Fruit fly (Drosophila melanogaster) whole organism, embryonic: ENCODE measurements around the gene axo.

Experiments used
- Abd-B ChIP-seq: fragments of 200-800 bp; sonication (Bioruptor generic); optimal IDR thresholded peaks from 2 replicates; lab custom pipeline; 2018; ENCODE audit warnings: missing biosample characterization, mild to moderate bottlenecking, missing genetic modification characterization, moderate library complexity
- Asciz ChIP-seq: fragments of 200-800 bp; sonication (Bioruptor generic); optimal IDR thresholded peaks from 2 replicates; lab custom pipeline; 2017; ENCODE audit warnings: missing biosample characterization, mild to moderate bottlenecking, missing genetic modification characterization, missing genetic modification reagents
- CG10462 ChIP-seq: fragments of 200-800 bp; sonication (Bioruptor generic); optimal IDR thresholded peaks from 2 replicates; lab custom pipeline; 2016; ENCODE audit warnings: missing biosample characterization, missing genetic modification characterization
- CG10979 ChIP-seq: fragments of 200-800 bp; sonication (Bioruptor generic); optimal IDR thresholded peaks from 2 replicates; lab custom pipeline; 2018; ENCODE audit warnings: missing biosample characterization, mild to moderate bottlenecking, missing genetic modification characterization, moderate library complexity
- CG11560 ChIP-seq: fragments of 200-800 bp; sonication (Bioruptor generic); IDR thresholded peaks from 3 replicates; pipeline ENCODE4 v1.3.6; 2022; ENCODE audit warnings: missing biosample characterization, missing genetic modification characterization
- CG12219 ChIP-seq: fragments of 200-800 bp; sonication (Bioruptor generic); optimal IDR thresholded peaks from 3 replicates; lab custom pipeline; 2018; ENCODE audit warnings: missing biosample characterization, mild to moderate bottlenecking, missing genetic modification characterization
- CG13424 ChIP-seq: fragments of 200-800 bp; sonication (Bioruptor generic); optimal IDR thresholded peaks from 2 replicates; lab custom pipeline; 2019; ENCODE audit warnings: missing biosample characterization, mild to moderate bottlenecking, missing genetic modification characterization, moderate library complexity
- CG1529 ChIP-seq: fragments of 200-800 bp; sonication (Bioruptor generic); optimal IDR thresholded peaks from 3 replicates; lab custom pipeline; 2018; ENCODE audit warnings: missing biosample characterization, missing genetic modification characterization
- CG16863 ChIP-seq: fragments of 200-800 bp; sonication (Bioruptor generic); optimal IDR thresholded peaks from 3 replicates; lab custom pipeline; 2016; ENCODE audit warnings: missing biosample characterization, missing genetic modification characterization
- CG17829 ChIP-seq: fragments of 200-800 bp; optimal IDR thresholded peaks from 2 replicates; lab custom pipeline; 2019; ENCODE audit warnings: missing biosample characterization, mild to moderate bottlenecking, missing genetic modification characterization, moderate library complexity
- CG18262 ChIP-seq: fragments of 200-800 bp; optimal IDR thresholded peaks from 3 replicates; lab custom pipeline; 2019; ENCODE audit warnings: missing biosample characterization, mild to moderate bottlenecking, missing genetic modification characterization, moderate library complexity
- CG18764 ChIP-seq: fragments of 200-800 bp; sonication (Bioruptor generic); optimal IDR thresholded peaks from 3 replicates; lab custom pipeline; 2016; ENCODE audit warnings: missing biosample characterization, missing genetic modification characterization
- CG2120 ChIP-seq: fragments of 200-800 bp; sonication (Bioruptor generic); optimal IDR thresholded peaks from 3 replicates; lab custom pipeline; 2016; ENCODE audit warnings: missing biosample characterization, missing genetic modification characterization
- CG32772 ChIP-seq: fragments of 200-800 bp; sonication (Bioruptor generic); IDR thresholded peaks from 2 replicates; pipeline ENCODE4 v1.3.6; 2022; ENCODE audit warnings: missing biosample characterization, missing genetic modification characterization
- CG33557 ChIP-seq: fragments of 200-800 bp; sonication (Bioruptor generic); optimal IDR thresholded peaks from 2 replicates; lab custom pipeline; 2019; ENCODE audit warnings: missing biosample characterization, mild to moderate bottlenecking, missing genetic modification characterization, moderate library complexity
- CG34422 ChIP-seq: fragments of 200-800 bp; sonication (Bioruptor generic); IDR thresholded peaks from 3 replicates; pipeline ENCODE4 v1.3.6; 2022; ENCODE audit warnings: missing biosample characterization, missing genetic modification characterization
- CG6813 ChIP-seq: fragments of 200-800 bp; sonication (Bioruptor generic); optimal IDR thresholded peaks from 2 replicates; lab custom pipeline; 2017; ENCODE audit warnings: missing biosample characterization, missing genetic modification characterization, mild to moderate bottlenecking, moderate library complexity, missing genetic modification reagents
- CG7786 ChIP-seq: fragments of 200-800 bp; sonication (Bioruptor generic); optimal IDR thresholded peaks from 2 replicates; lab custom pipeline; 2016; ENCODE audit warnings: missing biosample characterization, missing genetic modification characterization
- CG8388 ChIP-seq: fragments of 200-800 bp; sonication (Bioruptor generic); optimal IDR thresholded peaks from 2 replicates; lab custom pipeline; 2019; ENCODE audit warnings: missing biosample characterization, mild to moderate bottlenecking, missing genetic modification characterization, moderate library complexity
- Gug ChIP-seq: fragments of 200-800 bp; sonication (Bioruptor generic); IDR thresholded peaks from 4 replicates; pipeline ENCODE4 v1.3.6; 2022; ENCODE audit warnings: missing biosample characterization, missing genetic modification characterization
- Lpt ChIP-seq: fragments of >200 bp; optimal IDR thresholded peaks from 2 replicates; lab custom pipeline; 2018; ENCODE audit warnings: missing biosample characterization, missing genetic modification characterization
- NC2α ChIP-seq: fragments of 200-800 bp; sonication (Bioruptor generic); optimal IDR thresholded peaks from 2 replicates; lab custom pipeline; 2016; ENCODE audit warnings: missing biosample characterization, missing genetic modification characterization
- NFAT ChIP-seq: fragments of 200-800 bp; sonication (Bioruptor generic); IDR thresholded peaks from 2 replicates; pipeline ENCODE4 v1.3.6; 2022; ENCODE audit warnings: missing biosample characterization, missing genetic modification characterization
- Nf-YA ChIP-seq: fragments of 200-800 bp; sonication (Bioruptor generic); IDR thresholded peaks from 2 replicates; pipeline ENCODE4 v1.3.6; 2022; ENCODE audit warnings: missing biosample characterization, missing genetic modification characterization
- Rx ChIP-seq: fragments of 200-800 bp; sonication (Bioruptor generic); IDR thresholded peaks from 2 replicates; pipeline ENCODE4 v1.3.6; 2022; ENCODE audit warnings: missing biosample characterization, missing genetic modification characterization
- Ssrp ChIP-seq: fragments of 200-800 bp; sonication (Bioruptor generic); optimal IDR thresholded peaks from 2 replicates; lab custom pipeline; 2018; ENCODE audit warnings: missing biosample characterization, mild to moderate bottlenecking, missing genetic modification characterization, moderate library complexity
- TFAM ChIP-seq: fragments of 200-800 bp; sonication (Bioruptor generic); optimal IDR thresholded peaks from 2 replicates; lab custom pipeline; 2017; ENCODE audit warnings: missing biosample characterization, missing genetic modification characterization, inconsistent platforms
- bab2 ChIP-seq: fragments of 200-800 bp; sonication (Bioruptor generic); optimal IDR thresholded peaks from 2 replicates; lab custom pipeline; 2016; ENCODE audit warnings: missing biosample characterization, missing genetic modification characterization
- cas ChIP-seq: fragments of 200-800 bp; sonication (Bioruptor generic); IDR thresholded peaks from 2 replicates; pipeline ENCODE4 v1.3.6; 2022; ENCODE audit warnings: missing biosample characterization, missing genetic modification characterization
- cwo ChIP-seq: fragments of 200-800 bp; sonication (Bioruptor generic); optimal IDR thresholded peaks from 3 replicates; lab custom pipeline; 2017; ENCODE audit warnings: missing biosample characterization, missing genetic modification characterization, mild to moderate bottlenecking, moderate library complexity, missing genetic modification reagents
- dimm ChIP-seq: fragments of 200-800 bp; sonication (Bioruptor generic); IDR thresholded peaks from 2 replicates; pipeline ENCODE4 v1.3.6; 2022; ENCODE audit warnings: missing biosample characterization, missing genetic modification characterization
- dmrt11E ChIP-seq: fragments of 200-800 bp; sonication (Bioruptor generic); optimal IDR thresholded peaks from 3 replicates; lab custom pipeline; 2018; ENCODE audit warnings: missing biosample characterization, mild to moderate bottlenecking, missing genetic modification characterization, moderate library complexity
- ems ChIP-seq: fragments of 200-800 bp; sonication (Bioruptor generic); optimal IDR thresholded peaks from 3 replicates; lab custom pipeline; 2016; ENCODE audit warnings: missing biosample characterization, missing genetic modification characterization
- fd64A ChIP-seq: fragments of 200-800 bp; sonication (Bioruptor generic); optimal IDR thresholded peaks from 3 replicates; lab custom pipeline; 2018; ENCODE audit warnings: missing biosample characterization, mild to moderate bottlenecking, missing genetic modification characterization
- hbn ChIP-seq: fragments of 200-800 bp; sonication (Bioruptor generic); IDR thresholded peaks from 2 replicates; pipeline ENCODE4 v1.3.6; 2022; ENCODE audit warnings: missing biosample characterization, missing genetic modification characterization; ENCODE audit not compliant: partially characterized antibody
- inv ChIP-seq: fragments of 200-800 bp; sonication (Bioruptor generic); IDR thresholded peaks from 2 replicates; pipeline ENCODE4 v1.3.6; 2022; ENCODE audit warnings: missing biosample characterization, missing genetic modification characterization; ENCODE audit not compliant: partially characterized antibody
- kay ChIP-seq: fragments of 200-800 bp; sonication (Bioruptor generic); optimal IDR thresholded peaks from 2 replicates; lab custom pipeline; 2016; ENCODE audit warnings: missing biosample characterization, missing genetic modification characterization
- lola ChIP-seq, 3 experiments: fragments of >200 bp in 2 of 3; fragments of 200-800 bp in 1 of 3; sonication (Bioruptor generic) in 1 of 3; optimal IDR thresholded peaks; 2 replicates each; lab custom pipeline; 2017 to 2019; ENCODE audit warnings: missing biosample characterization in 3 of 3, missing genetic modification characterization in 3 of 3, mild to moderate bottlenecking in 1 of 3, moderate library complexity in 1 of 3
- lov ChIP-seq, 2 experiments: fragments of 200-800 bp in 1 of 2; fragments of >200 bp in 1 of 2; sonication (Bioruptor generic) in 1 of 2; IDR thresholded peaks in 1 of 2; optimal IDR thresholded peaks in 1 of 2; 2 replicates in 1 of 2; 3 replicates in 1 of 2; pipeline versions ENCODE4 v1.3.6 to Lab custom; 2017 to 2022; ENCODE audit warnings: missing biosample characterization in 1 of 2, missing genetic modification characterization in 1 of 2
- maf-S ChIP-seq: fragments of 200-800 bp; sonication (Bioruptor generic); optimal IDR thresholded peaks from 2 replicates; lab custom pipeline; 2016; ENCODE audit warnings: missing biosample characterization, missing genetic modification characterization
- nmo ChIP-seq: fragments of 200-800 bp; sonication (Bioruptor generic); optimal IDR thresholded peaks from 2 replicates; lab custom pipeline; 2018; ENCODE audit warnings: missing biosample characterization, mild to moderate bottlenecking, missing genetic modification characterization, moderate library complexity
- pzg ChIP-seq: fragments of 200-800 bp; sonication (Bioruptor generic); optimal IDR thresholded peaks from 3 replicates; lab custom pipeline; 2018; ENCODE audit warnings: missing biosample characterization, mild to moderate bottlenecking, missing genetic modification characterization, moderate library complexity
- scrt ChIP-seq: fragments of 200-800 bp; sonication (Bioruptor generic); optimal IDR thresholded peaks from 2 replicates; lab custom pipeline; 2018; ENCODE audit warnings: missing biosample characterization, mild to moderate bottlenecking, missing genetic modification characterization, moderate library complexity
- seq ChIP-seq: fragments of 200-800 bp; sonication (Bioruptor generic); IDR thresholded peaks from 2 replicates; pipeline ENCODE4 v1.3.6; 2022; ENCODE audit warnings: missing biosample characterization, missing genetic modification characterization
- sim ChIP-seq: fragments of 200-800 bp; sonication (Bioruptor generic); IDR thresholded peaks from 2 replicates; pipeline ENCODE4 v1.3.6; 2022; ENCODE audit warnings: missing biosample characterization, missing genetic modification characterization
- tgo ChIP-seq: fragments of 200-800 bp; sonication (Bioruptor generic); IDR thresholded peaks from 3 replicates; pipeline ENCODE4 v1.3.6; 2022; ENCODE audit warnings: missing biosample characterization, missing genetic modification characterization
- ttk ChIP-seq: fragments of 200-800 bp; sonication (Bioruptor generic); IDR thresholded peaks from 2 replicates; pipeline ENCODE4 v2.1.2; 2022; ENCODE audit warnings: missing biosample characterization, missing genetic modification characterization
- tup ChIP-seq: fragments of 200-800 bp; sonication (Bioruptor generic); optimal IDR thresholded peaks from 2 replicates; lab custom pipeline; 2016; ENCODE audit warnings: missing biosample characterization, mild to moderate bottlenecking, missing genetic modification characterization, moderate library complexity
- unc-4 ChIP-seq: fragments of 200-800 bp; sonication (Bioruptor generic); IDR thresholded peaks from 2 replicates; pipeline ENCODE4 v1.3.6; 2022; ENCODE audit warnings: missing biosample characterization, missing genetic modification characterization; ENCODE audit not compliant: partially characterized antibody
- unpg ChIP-seq: fragments of 200-800 bp; sonication (Bioruptor generic); optimal IDR thresholded peaks from 3 replicates; lab custom pipeline; 2018; ENCODE audit warnings: missing biosample characterization, mild to moderate bottlenecking, missing genetic modification characterization, moderate library complexity
- zen2 ChIP-seq: fragments of 200-800 bp; sonication (Bioruptor generic); IDR thresholded peaks from 3 replicates; pipeline ENCODE4 v1.3.6; 2022; ENCODE audit warnings: missing biosample characterization, missing genetic modification characterization; ENCODE audit not compliant: partially characterized antibody

Gene axo

dm6 chr3L:4690698-4691097 is 3.6 kb upstream of the axo start (continued):
- TF ChIP-seq CG6813, result no peak
- TF ChIP-seq lola (GFP tag; optimal IDR thresholded peaks at IDR 0.05; lab: Kevin White, UChicago), result no peak
- TF ChIP-seq CG8388, result no peak
- no peak for TF ChIP-seq CG7786 (GFP tag; lab: Kevin White, UChicago)
- no peak for TF ChIP-seq maf-S (GFP tag; lab: Kevin White, UChicago)
- no peak for TF ChIP-seq fd64A (GFP tag; lab: Kevin White, UChicago)
- TF ChIP-seq Gug (GFP tag; lab: Robert Waterston, UW), result no peak
- peak; percentile 57; the same call in 1 of the 2 replicates for TF ChIP-seq NFAT
- no peak for TF ChIP-seq hbn (GFP tag; lab: Robert Waterston, UW)
- no peak for TF ChIP-seq CG34422 (GFP tag; lab: Robert Waterston, UW)
- no peak for TF ChIP-seq NC2α (GFP tag; lab: Kevin White, UChicago)
- no peak for TF ChIP-seq Lpt (GFP tag; lab: Kevin White, UChicago)
- peak; percentile 52; the same call in 2 of the 3 replicates for TF ChIP-seq tgo (GFP tag; lab: Robert Waterston, UW)
- TF ChIP-seq unc-4, result no peak
- TF ChIP-seq CG11560, result no peak
- TF ChIP-seq dmrt11E (tag; lab: Kevin White, UChicago), result no peak
- no peak for TF ChIP-seq tup
- TF ChIP-seq scrt (GFP tag; lab: Kevin White, UChicago), result no peak
- peak; percentile 41 for TF ChIP-seq unpg (GFP tag; lab: Kevin White, UChicago)
- TF ChIP-seq seq (GFP tag; lab: Robert Waterston, UW), result peak; percentile 50
- TF ChIP-seq cas (GFP tag; lab: Robert Waterston, UW), result no peak
- TF ChIP-seq inv (GFP tag; lab: Robert Waterston, UW), result no peak
- no peak for TF ChIP-seq Nf-YA (GFP tag; lab: Robert Waterston, UW)
- TF ChIP-seq zen2 (GFP tag; lab: Robert Waterston, UW), result no peak
- TF ChIP-seq CG33557 (GFP tag; lab: Kevin White, UChicago), result no peak
- TF ChIP-seq CG10462 (GFP tag; lab: Kevin White, UChicago), result no peak
- no peak for TF ChIP-seq sim
- TF ChIP-seq CG17829, result peak; percentile 21
- no peak for TF ChIP-seq CG18764 (GFP tag; lab: Kevin White, UChicago)
- TF ChIP-seq nmo (GFP tag; lab: Kevin White, UChicago), result peak; percentile 17
- TF ChIP-seq Asciz (GFP tag; lab: Kevin White, UChicago), result peak; percentile 8
- TF ChIP-seq CG1529, result no peak
- no peak for TF ChIP-seq pzg (GFP tag; lab: Kevin White, UChicago)
- no peak for TF ChIP-seq TFAM (GFP tag; lab: Kevin White, UChicago)
- no peak for TF ChIP-seq cwo (GFP tag; lab: Kevin White, UChicago)
- peak; percentile 35 for TF ChIP-seq CG18262 (tag; lab: Kevin White, UChicago)
- TF ChIP-seq CG16863, result no peak
- peak; percentile 10 for TF ChIP-seq Abd-B (GFP tag; lab: Kevin White, UChicago)
- TF ChIP-seq dimm (GFP tag; lab: Robert Waterston, UW), result no peak
- no peak for TF ChIP-seq CG10979 (tag; lab: Kevin White, UChicago)
- TF ChIP-seq ems (GFP tag; lab: Kevin White, UChicago), result no peak
- TF ChIP-seq CG12219 (GFP tag; lab: Kevin White, UChicago), result no peak
- peak; percentile 23 for TF ChIP-seq Ssrp (tag; lab: Kevin White, UChicago)
- no peak for TF ChIP-seq CG32772 (GFP tag; lab: Robert Waterston, UW)
- TF ChIP-seq bab2 (GFP tag; lab: Kevin White, UChicago), result no peak
- no peak for TF ChIP-seq Rx
- TF ChIP-seq ttk (GFP tag; lab: Robert Waterston, UW), result no peak
- no peak for TF ChIP-seq kay
- TF ChIP-seq CG13424 (tag; lab: Kevin White, UChicago), result no peak
- no peak for TF ChIP-seq lov (optimal IDR thresholded peaks at IDR 0.05; lab: Kevin White, UChicago)
- no peak for TF ChIP-seq lov (GFP tag; IDR thresholded peaks at IDR 0.05; lab: Robert Waterston, UW)
- TF ChIP-seq CG2120 (GFP tag; lab: Kevin White, UChicago), result peak; percentile 35
